Worm (Caenorhabditis elegans): ENCODE measurements around the gene T12G3.11.
A peak's percentile ranks its signal among the peaks of the same experiment; 100 is the strongest.

Gene T12G3.11

ce11 chrIV:12044844-12045738 is 15.5 kb upstream of the T12G3.11 start:
- TF ChIP-seq dox-1 (GFP tag; IDR thresholded peaks at IDR 0.05) (no peak), nhr-80 (tag; optimal IDR thresholded peaks at IDR 0.05) (peak; percentile 50)

ce11 chrIV:12043054-12043453 is 13.5 kb upstream of the T12G3.11 start:
- TF ChIP-seq ceh-58 (GFP tag; IDR thresholded peaks at IDR 0.05) (no peak), nhr-80 (tag; optimal IDR thresholded peaks at IDR 0.05) (peak; percentile 36)

- no peak for TF ChIP-seq lin-54 (GFP tag; optimal IDR thresholded peaks at IDR 0.05)
- TF ChIP-seq nhr-80 (tag; optimal IDR thresholded peaks at IDR 0.05) = peak; percentile 76
Measured at ce11 chrIV:12040431-12040830, 10.9 kb upstream of the T12G3.11 start.

ce11 chrIV:12036924-12037323 is 7.4 kb upstream of the T12G3.11 start:
- TF ChIP-seq attf-6 (GFP tag; IDR thresholded peaks at IDR 0.05) (no peak), F37B4.10 (GFP tag; IDR thresholded peaks at IDR 0.05) (no peak), rcor-1 (GFP tag; IDR thresholded peaks at IDR 0.05) (no peak), sptf-2 (GFP tag; optimal IDR thresholded peaks at IDR 0.05) (no peak), C17E4.6 (GFP tag; IDR thresholded peaks at IDR 0.05) (no peak), Y53G8AR.9 (GFP tag; conservative IDR thresholded peaks at IDR 0.05) (no peak), dpff-1 (tag; optimal IDR thresholded peaks at IDR 0.05) (no peak), rec-8 (tag; optimal IDR thresholded peaks at IDR 0.05) (no peak), ccch-3 (GFP tag; optimal IDR thresholded peaks at IDR 0.05) (no peak), ceh-58 (GFP tag; IDR thresholded peaks at IDR 0.05) (no peak), Y95B8A.8 (GFP tag; IDR thresholded peaks at IDR 0.05) (no peak), F22D6.2 (tag; optimal IDR thresholded peaks at IDR 0.05) (no peak), madf-6 (GFP tag; IDR thresholded peaks at IDR 0.05) (no peak), B0336.3 (GFP tag; IDR thresholded peaks at IDR 0.05) (0 out of 2 replicates have a peak, but pooled peaks have one; percentile 59), egrh-3 (GFP tag; IDR thresholded peaks at IDR 0.05) (no peak), ceh-79 (tag; optimal IDR thresholded peaks at IDR 0.05) (no peak), sdz-38 (tag; optimal IDR thresholded peaks at IDR 0.05) (no peak), xnd-1 (tag; optimal IDR thresholded peaks at IDR 0.05) (no peak), gei-17 (GFP tag; optimal IDR thresholded peaks at IDR 0.05) (peak; percentile 41), nhr-90 (tag; optimal IDR thresholded peaks at IDR 0.05) (no peak), C06A6.2 (GFP tag; conservative IDR thresholded peaks at IDR 0.05) (no peak; the same call in 1 of the 2 replicates), hmg-1.2 (GFP tag; IDR thresholded peaks at IDR 0.05) (0 out of 2 replicates have a peak, but pooled peaks have one; percentile 8), cebp-1 (GFP tag; IDR thresholded peaks at IDR 0.05) (no peak), cebp-1 (tag; optimal IDR thresholded peaks at IDR 0.05) (peak; percentile 63), ets-4 (GFP tag; optimal IDR thresholded peaks at IDR 0.05) (no peak), nfya-2 (GFP tag; IDR thresholded peaks at IDR 0.05) (no peak), ceh-40 (GFP tag; IDR thresholded peaks at IDR 0.05) (no peak), Y56A3A.18 (GFP tag; IDR thresholded peaks at IDR 0.05) (peak; percentile 55; the same call in 1 of the 2 replicates), lsy-27 (tag; optimal IDR thresholded peaks at IDR 0.05; ENCODE audit: borderline replicate concordance, insufficient read depth) (no peak), mcd-1 (GFP tag; IDR thresholded peaks at IDR 0.05) (no peak), tbx-9 (tag; optimal IDR thresholded peaks at IDR 0.05; ENCODE audit: borderline replicate concordance) (no peak), B0261.1 (tag; optimal IDR thresholded peaks at IDR 0.05) (no peak), atf-7 (tag; optimal IDR thresholded peaks at IDR 0.05) (no peak), tbp1 (GFP tag; optimal IDR thresholded peaks at IDR 0.05) (no peak), pbrm-1 (GFP tag; IDR thresholded peaks at IDR 0.05) (0 out of 2 replicates have a peak, but pooled peaks have one; percentile 33), repo-1 (tag; optimal IDR thresholded peaks at IDR 0.05) (peak; percentile 76), lin-54 (GFP tag; optimal IDR thresholded peaks at IDR 0.05) (peak; percentile 4), ZK185.1 (tag; optimal IDR thresholded peaks at IDR 0.05; ENCODE audit: poor library complexity, severe bottlenecking) (peak; percentile 35), dox-1 (GFP tag; IDR thresholded peaks at IDR 0.05) (no peak), mxl-1 (tag; optimal IDR thresholded peaks at IDR 0.05) (no peak)

All from whole organism, young adult.